Worm (Caenorhabditis elegans): ENCODE results near the gene R09E10.8.

- no peak for TF ChIP-seq T22C8.4 (GFP tag; IDR thresholded peaks at IDR 0.05)
- no peak for TF ChIP-seq flt-1 (GFP tag; IDR thresholded peaks at IDR 0.05)
- TF ChIP-seq ref-1 (GFP tag; conservative IDR thresholded peaks at IDR 0.05) = no peak
- no peak for TF ChIP-seq ztf-23 (GFP tag; IDR thresholded peaks at IDR 0.05)
- TF ChIP-seq cog-1 (tag; optimal IDR thresholded peaks at IDR 0.05) = no peak
- TF ChIP-seq ztf-29 (GFP tag; IDR thresholded peaks at IDR 0.05) = no peak
- TF ChIP-seq klf-2 (GFP tag; conservative IDR thresholded peaks at IDR 0.05) = no peak
- TF ChIP-seq med-1 (GFP tag; optimal IDR thresholded peaks at IDR 0.05; ENCODE audit: insufficient read depth) = no peak
These were observed 47.6 kb upstream of the R09E10.8 start, which contains the start of gene gkow-1 for ce11 chrIV:10357842-10358241.
